Fruit fly (Drosophila melanogaster) Kc167 (cell line): ENCODE measurements around the gene CG9702.

ENCODE experiments used
- h ChIP-seq: fragments of >200 bp; optimal IDR thresholded peaks from 3 replicates; lab custom pipeline; 2018; ENCODE audit warnings: missing external identifiers
- psq ChIP-seq: fragments of >200 bp; optimal IDR thresholded peaks from 2 replicates; lab custom pipeline; 2017; ENCODE audit warnings: missing external identifiers
- ttk ChIP-seq: sonication (Bioruptor generic); optimal IDR thresholded peaks from 2 replicates; lab custom pipeline; 2017; ENCODE audit warnings: missing external identifiers

DNA sequence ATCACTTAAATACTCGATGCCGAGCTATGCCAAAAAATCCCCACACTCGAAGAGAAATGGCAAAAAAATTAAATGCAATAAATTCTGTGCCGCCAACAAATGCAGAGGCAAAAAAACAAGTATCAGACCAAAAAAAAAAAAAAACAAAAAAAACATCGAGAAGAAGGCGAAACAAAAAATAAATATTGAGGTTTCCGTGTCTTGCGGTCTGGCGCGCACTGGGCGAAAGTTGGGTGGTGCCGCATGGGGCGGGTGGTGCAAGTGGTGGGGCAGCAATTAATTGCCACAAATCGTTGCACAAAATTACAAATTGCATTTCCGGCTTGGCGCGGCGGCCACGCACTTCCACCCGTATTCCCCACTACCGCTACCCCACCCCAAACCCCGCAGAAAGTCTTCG is 44.8 kb upstream of the CG9702 start:
- no peak for TF ChIP-seq psq (lab: Kevin White, UChicago)
- TF ChIP-seq ttk, result no peak
- no peak for TF ChIP-seq h
